Fruit fly (Drosophila melanogaster): ENCODE data around the gene CG46412.

DNA sequence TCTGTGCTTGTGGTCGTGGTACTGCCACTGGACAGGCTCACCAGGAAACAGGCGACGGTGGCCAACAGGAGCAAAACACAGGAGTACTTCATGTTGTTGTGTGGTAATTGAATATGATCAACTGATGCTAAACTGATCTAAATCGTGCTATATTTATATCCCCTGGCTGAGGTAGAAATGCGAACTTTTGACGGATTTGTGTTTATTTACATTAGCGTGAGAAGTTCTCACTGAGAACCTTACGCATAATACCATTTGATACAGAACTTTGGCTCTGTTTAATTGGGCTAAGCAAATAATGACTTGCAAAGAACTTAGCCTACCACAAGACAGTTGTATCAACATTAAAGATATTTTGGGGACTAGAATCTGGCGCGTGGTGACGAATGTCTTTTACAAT is 27.3 kb upstream of the CG46412 start, which contains the start of gene CG33268:
- TF ChIP-seq CG33017 (tag; optimal IDR thresholded peaks at IDR 0.05) = no peak
- no peak for TF ChIP-seq cic (GFP tag; optimal IDR thresholded peaks at IDR 0.05)
- TF ChIP-seq kay (GFP tag; ENCODE audit: borderline replicate concordance) = no peak
- TF ChIP-seq CG11617 (GFP tag; optimal IDR thresholded peaks at IDR 0.05) = no peak
- TF ChIP-seq pad (GFP tag; optimal IDR thresholded peaks at IDR 0.05) = no peak
- no peak for TF ChIP-seq cnc (optimal IDR thresholded peaks at IDR 0.05)
- no peak for TF ChIP-seq toe (GFP tag; optimal IDR thresholded peaks at IDR 0.05)
